Worm (Caenorhabditis elegans): ENCODE data around the gene F58G6.7.

Gene F58G6.7

DNA sequence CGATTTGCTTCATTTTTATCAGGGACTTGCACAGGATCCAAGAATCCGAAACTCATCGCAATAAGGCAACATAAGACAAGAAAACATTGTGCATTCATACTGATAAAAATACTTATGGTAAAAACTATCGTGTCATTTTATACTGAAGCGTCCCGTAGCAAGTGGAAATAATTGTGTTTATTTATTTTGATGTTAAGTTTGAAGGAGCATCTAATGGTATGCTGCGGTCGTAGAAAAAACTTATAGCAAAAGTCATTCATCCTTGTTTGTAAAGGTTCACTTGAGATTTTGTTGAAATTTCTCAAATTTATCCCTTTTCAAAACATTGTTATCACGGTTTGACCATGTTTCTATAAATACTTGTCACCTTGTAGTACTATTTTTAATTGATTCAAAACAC is 29.1 kb upstream of the F58G6.7 start, which contains the start of gene W09C2.10:
Gene W09C2.10, minus strand, starts transcription at position 101 of the 400 bp plus-strand sequence.
- no peak for TF ChIP-seq skn-1 (tag; optimal IDR thresholded peaks at IDR 0.05)
- TF ChIP-seq fos-1 (tag; optimal IDR thresholded peaks at IDR 0.05): no peak
- TF ChIP-seq lin-39 (tag; optimal IDR thresholded peaks at IDR 0.05): no peak
- TF ChIP-seq ceh-28 (tag; optimal IDR thresholded peaks at IDR 0.05): no peak
- TF ChIP-seq hmg-11 (tag; optimal IDR thresholded peaks at IDR 0.05): no peak
- TF ChIP-seq nfya-1 (tag; optimal IDR thresholded peaks at IDR 0.05; ENCODE audit: insufficient read depth): no peak
- no peak for TF ChIP-seq nhr-237 (tag; optimal IDR thresholded peaks at IDR 0.05)
- no peak for TF ChIP-seq jun-1 (tag; optimal IDR thresholded peaks at IDR 0.05)
- no peak for TF ChIP-seq ama-1 (optimal IDR thresholded peaks at IDR 0.05)
- TF ChIP-seq daf-12 (tag; optimal IDR thresholded peaks at IDR 0.05): no peak
- no peak for TF ChIP-seq nhr-77 (tag; optimal IDR thresholded peaks at IDR 0.05)
- TF ChIP-seq ztf-11 (tag; optimal IDR thresholded peaks at IDR 0.05): no peak
- TF ChIP-seq aly-2 (tag; optimal IDR thresholded peaks at IDR 0.05): no peak
- TF ChIP-seq zag-1 (tag; optimal IDR thresholded peaks at IDR 0.05): no peak
- TF ChIP-seq ceh-9 (tag; optimal IDR thresholded peaks at IDR 0.05): no peak

DNA sequence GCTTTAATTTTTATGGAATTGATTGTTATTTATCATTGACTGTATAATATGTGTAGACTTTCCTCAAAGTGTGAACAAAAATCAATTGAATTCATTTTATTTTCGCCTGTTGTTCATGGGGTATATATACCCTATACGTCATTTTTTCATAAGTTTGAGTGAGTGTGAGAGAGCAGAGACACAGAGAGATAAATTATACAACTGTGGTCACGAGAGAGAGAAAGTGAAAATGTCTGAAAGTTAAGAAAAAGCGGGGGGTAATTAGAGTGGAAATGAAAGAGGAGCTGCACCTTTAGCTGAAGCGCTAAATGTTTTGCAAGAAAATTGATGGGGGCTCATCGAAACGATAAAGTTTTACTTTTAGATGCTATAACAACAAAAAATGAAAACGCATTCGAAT is 28.3 kb upstream of the F58G6.7 start:
- TF ChIP-seq eor-1 (tag; optimal IDR thresholded peaks at IDR 0.05) (no peak), hmg-11 (tag; optimal IDR thresholded peaks at IDR 0.05) (no peak), pqm-1 (tag; optimal IDR thresholded peaks at IDR 0.05) (no peak), ceh-9 (tag; optimal IDR thresholded peaks at IDR 0.05) (no peak), sea-2 (GFP tag; optimal IDR thresholded peaks at IDR 0.05) (no peak), mdl-1 (tag; optimal IDR thresholded peaks at IDR 0.05) (no peak), zag-1 (tag; optimal IDR thresholded peaks at IDR 0.05) (no peak), nhr-23 (tag; optimal IDR thresholded peaks at IDR 0.05) (peak; percentile 6), elt-2 (tag; optimal IDR thresholded peaks at IDR 0.05) (peak; percentile 30), ZK546.5 (tag; optimal IDR thresholded peaks at IDR 0.05) (no peak), tbx-2 (tag; optimal IDR thresholded peaks at IDR 0.05) (no peak), lin-15B (tag; optimal IDR thresholded peaks at IDR 0.05) (no peak), nhr-25 (tag; optimal IDR thresholded peaks at IDR 0.05) (no peak), nfya-1 (tag; optimal IDR thresholded peaks at IDR 0.05; ENCODE audit: insufficient read depth) (no peak), jun-1 (tag; optimal IDR thresholded peaks at IDR 0.05) (peak; percentile 29)

DNA sequence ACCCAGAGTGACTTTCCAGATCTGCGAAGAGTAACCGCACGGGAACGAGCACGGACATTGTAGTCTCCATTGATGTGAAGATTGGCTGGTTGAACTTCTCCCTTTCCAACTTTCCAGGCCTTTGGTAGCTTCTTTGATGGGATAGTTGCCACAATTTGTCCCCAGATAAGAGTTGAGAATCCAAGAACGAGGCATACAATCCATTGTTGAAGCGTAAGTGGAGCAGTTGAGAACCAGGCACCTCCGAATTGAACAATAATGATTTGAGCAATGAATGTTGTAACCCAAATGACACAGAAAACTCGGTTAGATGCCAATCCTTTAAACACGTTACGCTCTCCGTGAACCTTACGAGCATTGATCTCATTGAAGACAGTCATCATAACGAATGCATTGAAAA is 27.1 kb upstream of the F58G6.7 start:
- TF ChIP-seq pha-4 (tag; optimal IDR thresholded peaks at IDR 0.05) (no peak), jun-1 (tag; optimal IDR thresholded peaks at IDR 0.05) (no peak), ceh-28 (tag; optimal IDR thresholded peaks at IDR 0.05) (no peak), unc-39 (tag; optimal IDR thresholded peaks at IDR 0.05) (no peak), nhr-12 (tag; optimal IDR thresholded peaks at IDR 0.05) (no peak), nhr-28 (tag; optimal IDR thresholded peaks at IDR 0.05) (no peak), eor-1 (tag; optimal IDR thresholded peaks at IDR 0.05) (no peak), nfya-1 (tag; optimal IDR thresholded peaks at IDR 0.05; ENCODE audit: insufficient read depth) (no peak), ceh-16 (tag; optimal IDR thresholded peaks at IDR 0.05) (no peak), unc-62 (GFP tag; optimal IDR thresholded peaks at IDR 0.05) (no peak), zag-1 (tag; optimal IDR thresholded peaks at IDR 0.05) (no peak), nhr-23 (tag; optimal IDR thresholded peaks at IDR 0.05) (no peak), tbx-2 (tag; optimal IDR thresholded peaks at IDR 0.05) (no peak), ama-1 (optimal IDR thresholded peaks at IDR 0.05) (no peak), elt-1 (tag; optimal IDR thresholded peaks at IDR 0.05) (no peak), hmg-11 (tag; optimal IDR thresholded peaks at IDR 0.05) (no peak), snpc-4 (tag; optimal IDR thresholded peaks at IDR 0.05) (no peak), nhr-25 (tag; optimal IDR thresholded peaks at IDR 0.05) (no peak), nhr-67 (tag; optimal IDR thresholded peaks at IDR 0.05) (no peak), aly-2 (tag; optimal IDR thresholded peaks at IDR 0.05) (no peak)

DNA sequence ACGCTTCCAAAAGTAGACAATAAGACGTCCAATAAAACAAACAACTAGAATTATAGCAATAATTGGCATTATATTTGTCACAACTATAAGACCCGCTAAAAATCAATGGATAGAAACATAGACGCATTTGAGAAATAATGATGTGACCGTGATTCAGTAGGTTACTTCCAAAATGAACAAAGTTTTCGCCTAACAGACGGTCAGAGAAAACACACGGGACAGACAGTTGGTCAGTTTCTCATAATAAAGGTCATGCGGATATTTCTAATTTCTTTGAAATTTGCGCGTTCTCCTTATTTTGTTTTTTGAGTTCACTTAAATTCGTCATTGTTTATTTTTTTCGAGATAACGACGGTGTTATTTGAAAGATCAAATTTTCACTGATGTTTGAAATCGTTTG is 22.5 kb upstream of the F58G6.7 start:
- no peak for TF ChIP-seq hmg-11 (tag; optimal IDR thresholded peaks at IDR 0.05)
- TF ChIP-seq nhr-25 (tag; optimal IDR thresholded peaks at IDR 0.05): no peak
- no peak for TF ChIP-seq ceh-28 (tag; optimal IDR thresholded peaks at IDR 0.05)
- TF ChIP-seq eor-1 (tag; optimal IDR thresholded peaks at IDR 0.05): no peak
- TF ChIP-seq fkh-10 (GFP tag; optimal IDR thresholded peaks at IDR 0.05): no peak
- TF ChIP-seq nhr-237 (tag; optimal IDR thresholded peaks at IDR 0.05): no peak
- TF ChIP-seq nhr-23 (tag; optimal IDR thresholded peaks at IDR 0.05): peak; percentile 20

DNA sequence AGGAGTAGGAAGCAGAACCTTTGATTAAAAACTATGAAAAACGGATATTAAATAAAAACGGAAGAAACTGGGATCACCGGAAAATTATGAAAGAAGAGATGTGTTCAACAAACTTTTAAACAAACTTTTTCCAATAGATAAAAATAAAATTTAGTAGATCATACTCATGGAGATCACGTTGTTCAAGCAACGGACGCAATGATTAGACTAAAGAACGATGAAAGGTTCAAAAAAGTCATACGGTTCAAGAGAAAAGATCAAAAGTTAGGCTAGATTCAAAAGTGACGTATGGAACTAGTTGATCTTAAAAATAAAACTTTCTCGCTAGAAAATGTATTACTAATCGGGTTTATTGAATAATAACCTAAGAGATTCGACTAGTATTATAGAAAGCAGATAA is 22.0 kb upstream of the F58G6.7 start:
- TF ChIP-seq lsy-12 (tag; optimal IDR thresholded peaks at IDR 0.05) (no peak), elt-3 (tag; optimal IDR thresholded peaks at IDR 0.05) (no peak)

Data from whole organism, L3 larva.